Worm (Caenorhabditis elegans): ENCODE data around the gene K02F3.9.

DNA sequence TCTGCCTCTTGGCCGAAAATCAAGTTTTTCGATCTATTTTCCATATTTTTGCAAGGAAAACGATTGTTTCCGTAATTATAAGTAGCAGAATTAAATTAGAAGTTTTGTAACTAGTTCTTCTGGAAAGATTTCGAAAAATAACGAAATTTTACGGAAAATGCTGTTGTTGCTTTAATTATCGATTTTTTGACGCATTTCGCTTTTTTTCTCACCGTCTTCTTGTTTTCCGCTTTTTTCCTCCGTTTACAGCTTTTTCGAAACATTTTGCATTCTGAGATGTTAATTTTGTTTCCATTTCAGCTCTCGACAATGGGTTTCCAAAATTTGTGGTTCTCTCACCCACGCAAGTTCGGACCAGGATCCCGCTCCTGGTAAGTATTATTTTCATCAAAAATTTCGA lies 47.2 kb downstream of the K02F3.9 start, which contains the start of gene rps-29:
- no peak for TF ChIP-seq lin-13 (tag; optimal IDR thresholded peaks at IDR 0.05)
- TF ChIP-seq unc-62 (GFP tag; optimal IDR thresholded peaks at IDR 0.05): no peak
- no peak for TF ChIP-seq nhr-12 (tag; optimal IDR thresholded peaks at IDR 0.05)
- no peak for TF ChIP-seq ham-2 (GFP tag; optimal IDR thresholded peaks at IDR 0.05)
- TF ChIP-seq unc-39 (tag; optimal IDR thresholded peaks at IDR 0.05): no peak
- TF ChIP-seq ceh-83 (GFP tag; optimal IDR thresholded peaks at IDR 0.05): no peak
- no peak for TF ChIP-seq ces-1 (GFP tag; optimal IDR thresholded peaks at IDR 0.05)
- no peak for TF ChIP-seq blmp-1 (tag; optimal IDR thresholded peaks at IDR 0.05)
- no peak for TF ChIP-seq ztf-11 (tag; optimal IDR thresholded peaks at IDR 0.05)
- no peak for TF ChIP-seq elt-1 (tag; optimal IDR thresholded peaks at IDR 0.05; ENCODE audit: borderline replicate concordance, insufficient read depth)
- no peak for TF ChIP-seq mab-5 (tag; optimal IDR thresholded peaks at IDR 0.05)
- TF ChIP-seq nhr-237 (tag; optimal IDR thresholded peaks at IDR 0.05): no peak
- TF ChIP-seq lsy-2 (tag; optimal IDR thresholded peaks at IDR 0.05): no peak

All from whole organism, mixed stage, embryonic.